Worm (Caenorhabditis elegans) whole organism, young adult: ENCODE measurements around the gene ZK1127.13.

Experiments
- B0035.1 ChIP-seq: sonication (generic microtip); optimal IDR thresholded peaks from 2 replicates; lab custom pipeline; 2016; ENCODE audit warnings: missing genetic modification characterization, mild to moderate bottlenecking, missing compliant biosample characterization, missing genotype, missing genetic modification reagents
- D2030.7 ChIP-seq: fragments of 200-800 bp; sonication (Bioruptor generic); IDR thresholded peaks from 2 replicates; pipeline ENCODE4 v1.3.6; 2022; ENCODE audit warnings: missing genetic modification reagents, missing genetic modification characterization, missing compliant biosample characterization
- F37B4.10 ChIP-seq: fragments of 200-800 bp; sonication (Bioruptor generic); IDR thresholded peaks from 2 replicates; pipeline ENCODE4 v1.3.6; 2022; ENCODE audit warnings: missing genetic modification characterization, missing compliant biosample characterization
- F39B2.1 ChIP-seq: fragments of 200-800 bp; sonication (Bioruptor generic); IDR thresholded peaks from 2 replicates; pipeline ENCODE4 v1.3.6; 2022; ENCODE audit warnings: missing genetic modification reagents, missing genetic modification characterization, missing compliant biosample characterization
- F57A8.1 ChIP-seq: fragments of 200-800 bp; sonication (Bioruptor generic); optimal IDR thresholded peaks from 2 replicates; lab custom pipeline; 2018; ENCODE audit warnings: mild to moderate bottlenecking, missing genetic modification characterization, moderate library complexity, missing compliant biosample characterization
- F57C9.4 ChIP-seq: sonication (generic microtip); optimal IDR thresholded peaks from 2 replicates; lab custom pipeline; 2017; ENCODE audit warnings: mild to moderate bottlenecking, missing genetic modification characterization, missing compliant biosample characterization
- Y67H2A.10 ChIP-seq: fragments of 200-800 bp; sonication (Bioruptor generic); conservative IDR thresholded peaks from 2 replicates; pipeline ENCODE4 v1.3.6; 2022; ENCODE audit warnings: missing genetic modification reagents, missing genetic modification characterization, missing compliant biosample characterization
- Y79H2A.3 ChIP-seq: fragments of 200-800 bp; sonication (Bioruptor generic); conservative IDR thresholded peaks from 2 replicates; pipeline ENCODE4 v1.3.6; 2022; ENCODE audit warnings: missing genetic modification reagents, missing genetic modification characterization, missing compliant biosample characterization
- Y95B8A.8 ChIP-seq: fragments of 200-800 bp; sonication (Bioruptor generic); IDR thresholded peaks from 2 replicates; pipeline ENCODE4 v1.3.6; 2022; ENCODE audit warnings: missing genetic modification reagents, missing genetic modification characterization, missing compliant biosample characterization
- ama-1 ChIP-seq, 3 experiments: fragments of 150-350 bp in 1 of 3; sonication (generic microtip) in 2 of 3; optimal IDR thresholded peaks; 2 replicates each; lab custom pipeline; 2014 to 2018; ENCODE audit warnings: missing biosample characterization in 2 of 3, missing genetic modification characterization in 2 of 3, missing genetic modification reagents in 2 of 3
- aptf-2 ChIP-seq: fragments of 200-800 bp; sonication (Bioruptor generic); conservative IDR thresholded peaks from 2 replicates; pipeline ENCODE4 v1.3.6; 2022; ENCODE audit warnings: missing genetic modification reagents, missing genetic modification characterization, missing compliant biosample characterization
- attf-3 ChIP-seq: fragments of 200-800 bp; sonication (Bioruptor generic); conservative IDR thresholded peaks from 2 replicates; pipeline ENCODE4 v1.3.6; 2022; ENCODE audit warnings: missing genetic modification reagents, missing genetic modification characterization, missing compliant biosample characterization
- attf-5 ChIP-seq: fragments of 200-800 bp; sonication (Bioruptor generic); optimal IDR thresholded peaks from 2 replicates; lab custom pipeline; 2018; ENCODE audit warnings: mild to moderate bottlenecking, missing genetic modification characterization, missing compliant biosample characterization
- ccch-3 ChIP-seq: fragments of 200-800 bp; sonication (Bioruptor generic); optimal IDR thresholded peaks from 2 replicates; lab custom pipeline; 2018; ENCODE audit warnings: mild to moderate bottlenecking, missing genetic modification characterization, missing compliant biosample characterization
- cebp-1 ChIP-seq, 2 experiments: fragments of 200-800 bp in 1 of 2; sonication (Bioruptor generic) in 1 of 2; sonication (generic microtip) in 1 of 2; IDR thresholded peaks in 1 of 2; optimal IDR thresholded peaks in 1 of 2; 2 replicates each; pipeline versions ENCODE4 v1.3.6 to Lab custom; 2017 to 2022; ENCODE audit warnings: missing compliant biosample characterization in 2 of 2, missing genetic modification characterization in 2 of 2, mild to moderate bottlenecking in 1 of 2, missing genetic modification reagents in 1 of 2, moderate library complexity in 1 of 2
- chd-7 ChIP-seq: sonication (generic microtip); optimal IDR thresholded peaks from 2 replicates; lab custom pipeline; 2016; ENCODE audit warnings: mild to moderate bottlenecking, missing genetic modification characterization, moderate library complexity, missing compliant biosample characterization
- die-1 ChIP-seq: sonication (generic microtip); optimal IDR thresholded peaks from 2 replicates; lab custom pipeline; 2016; ENCODE audit warnings: missing genotype, mild to moderate bottlenecking, missing genetic modification characterization, missing compliant biosample characterization
- efl-1 ChIP-seq: fragments of 150-350 bp; optimal IDR thresholded peaks from 2 replicates; lab custom pipeline; 2014; ENCODE audit warnings: missing biosample characterization, missing genetic modification reagents, missing genetic modification characterization
- egl-18 ChIP-seq: fragments of 200-800 bp; sonication (Bioruptor generic); IDR thresholded peaks from 2 replicates; pipeline ENCODE4 v1.3.6; 2022; ENCODE audit warnings: missing genetic modification reagents, missing genetic modification characterization, missing compliant biosample characterization
- egl-44 ChIP-seq: fragments of 200-800 bp; sonication (Bioruptor generic); IDR thresholded peaks from 2 replicates; pipeline ENCODE4 v1.3.6; 2022; ENCODE audit warnings: missing genetic modification reagents, missing genetic modification characterization, missing compliant biosample characterization
- ekl-4 ChIP-seq: fragments of 200-800 bp; sonication (Bioruptor generic); IDR thresholded peaks from 2 replicates; pipeline ENCODE4 v1.3.6; 2022; ENCODE audit warnings: missing genetic modification reagents, missing genetic modification characterization, missing compliant biosample characterization
- fkh-3 ChIP-seq: sonication (generic microtip); optimal IDR thresholded peaks from 2 replicates; lab custom pipeline; 2016; ENCODE audit warnings: mild to moderate bottlenecking, missing genetic modification characterization, missing compliant biosample characterization
- gei-17 ChIP-seq: fragments of 200-800 bp; sonication (Bioruptor generic); optimal IDR thresholded peaks from 2 replicates; lab custom pipeline; 2018; ENCODE audit warnings: mild to moderate bottlenecking, missing genetic modification characterization, missing compliant biosample characterization
- hlh-12 ChIP-seq: sonication (generic microtip); optimal IDR thresholded peaks from 2 replicates; lab custom pipeline; 2016; ENCODE audit warnings: missing genetic modification characterization, missing compliant biosample characterization
- hlh-26 ChIP-seq: fragments of 200-800 bp; sonication (Bioruptor generic); conservative IDR thresholded peaks from 2 replicates; pipeline ENCODE4 v1.3.6; 2022; ENCODE audit warnings: missing genetic modification reagents, missing genetic modification characterization, missing compliant biosample characterization
- let-607 ChIP-seq, 2 experiments: fragments of 200-800 bp in 1 of 2; sonication (Bioruptor generic) in 1 of 2; sonication (generic microtip) in 1 of 2; optimal IDR thresholded peaks; 2 replicates each; lab custom pipeline; 2016 to 2018; ENCODE audit warnings: mild to moderate bottlenecking in 2 of 2, missing compliant biosample characterization in 2 of 2, missing genetic modification characterization in 2 of 2, moderate library complexity in 2 of 2, missing genotype in 1 of 2
- lin-40 ChIP-seq: sonication (generic microtip); optimal IDR thresholded peaks from 2 replicates; lab custom pipeline; 2016; ENCODE audit warnings: missing genetic modification characterization, mild to moderate bottlenecking, missing compliant biosample characterization, missing genotype, missing genetic modification reagents
- lsl-1 ChIP-seq: fragments of 200-800 bp; sonication (Bioruptor generic); optimal IDR thresholded peaks from 2 replicates; lab custom pipeline; 2018; ENCODE audit warnings: mild to moderate bottlenecking, missing genetic modification characterization, moderate library complexity, missing compliant biosample characterization
- madf-10 ChIP-seq: sonication (generic microtip); optimal IDR thresholded peaks from 2 replicates; lab custom pipeline; 2016; ENCODE audit warnings: mild to moderate bottlenecking, missing genetic modification characterization, missing compliant biosample characterization
- madf-8 ChIP-seq: fragments of 200-800 bp; sonication (Bioruptor generic); conservative IDR thresholded peaks from 2 replicates; pipeline ENCODE4 v1.3.6; 2022; ENCODE audit warnings: missing genetic modification reagents, missing genetic modification characterization, missing compliant biosample characterization
- mes-4 ChIP-seq: sonication (generic microtip); optimal IDR thresholded peaks from 2 replicates; lab custom pipeline; 2016; ENCODE audit warnings: missing genotype, missing genetic modification characterization, missing compliant biosample characterization
- mxl-1 ChIP-seq: sonication (generic microtip); optimal IDR thresholded peaks from 2 replicates; lab custom pipeline; 2016; ENCODE audit warnings: missing genetic modification characterization, missing compliant biosample characterization
- nfyb-1 ChIP-seq: fragments of 200-800 bp; sonication (Bioruptor generic); IDR thresholded peaks from 2 replicates; pipeline ENCODE4 v1.3.6; 2022; ENCODE audit warnings: missing genetic modification reagents, missing genetic modification characterization, missing compliant biosample characterization
- nhr-90 ChIP-seq: sonication (generic microtip); optimal IDR thresholded peaks from 2 replicates; lab custom pipeline; 2016; ENCODE audit warnings: missing genotype, mild to moderate bottlenecking, missing genetic modification characterization, missing compliant biosample characterization
- pha-4 ChIP-seq: fragments of 150-350 bp; sonication (generic microtip); optimal IDR thresholded peaks from 2 replicates; lab custom pipeline; 2014; ENCODE audit warnings: missing biosample characterization, missing genetic modification reagents, missing genetic modification characterization
- rcor-1 ChIP-seq: fragments of 200-800 bp; sonication (Bioruptor generic); IDR thresholded peaks from 2 replicates; pipeline ENCODE4 v1.3.6; 2022; ENCODE audit warnings: missing genetic modification reagents, missing genetic modification characterization, missing compliant biosample characterization
- repo-1 ChIP-seq: sonication (generic microtip); optimal IDR thresholded peaks from 2 replicates; lab custom pipeline; 2017; ENCODE audit warnings: mild to moderate bottlenecking, missing genetic modification characterization, missing compliant biosample characterization
- snpc-4 ChIP-seq, 5 experiments: fragments of 150-350 bp in 1 of 5; sonication (generic microtip) in 4 of 5; optimal IDR thresholded peaks; 2 replicates each; lab custom pipeline; 2014 to 2018; ENCODE audit warnings: missing genetic modification characterization in 5 of 5, missing biosample characterization in 3 of 5, antibody characterized with exemption in 2 of 5, mild to moderate bottlenecking in 2 of 5, missing compliant biosample characterization in 2 of 5, missing genotype in 2 of 5, moderate library complexity in 2 of 5, missing genetic modification reagents in 1 of 5
- tlf-1 ChIP-seq: fragments of 200-800 bp; sonication (Bioruptor generic); optimal IDR thresholded peaks from 2 replicates; lab custom pipeline; 2018; ENCODE audit warnings: mild to moderate bottlenecking, missing genetic modification characterization, missing compliant biosample characterization
- ztf-18 ChIP-seq: sonication (generic microtip); optimal IDR thresholded peaks from 2 replicates; lab custom pipeline; 2016; ENCODE audit warnings: missing genotype, mild to moderate bottlenecking, missing genetic modification characterization, missing compliant biosample characterization
- ztf-22 ChIP-seq: fragments of 200-800 bp; sonication (Bioruptor generic); optimal IDR thresholded peaks from 2 replicates; lab custom pipeline; 2018; ENCODE audit warnings: mild to moderate bottlenecking, missing genetic modification characterization, moderate library complexity, missing compliant biosample characterization
- ztf-28 ChIP-seq: fragments of 200-800 bp; sonication (Bioruptor generic); IDR thresholded peaks from 2 replicates; pipeline ENCODE4 v1.3.6; 2022; ENCODE audit warnings: missing genetic modification reagents, missing genetic modification characterization, missing compliant biosample characterization
- ztf-3 ChIP-seq: fragments of 200-800 bp; sonication (Bioruptor generic); optimal IDR thresholded peaks from 2 replicates; lab custom pipeline; 2018; ENCODE audit warnings: mild to moderate bottlenecking, missing genetic modification characterization, missing compliant biosample characterization

Gene ZK1127.13

DNA sequence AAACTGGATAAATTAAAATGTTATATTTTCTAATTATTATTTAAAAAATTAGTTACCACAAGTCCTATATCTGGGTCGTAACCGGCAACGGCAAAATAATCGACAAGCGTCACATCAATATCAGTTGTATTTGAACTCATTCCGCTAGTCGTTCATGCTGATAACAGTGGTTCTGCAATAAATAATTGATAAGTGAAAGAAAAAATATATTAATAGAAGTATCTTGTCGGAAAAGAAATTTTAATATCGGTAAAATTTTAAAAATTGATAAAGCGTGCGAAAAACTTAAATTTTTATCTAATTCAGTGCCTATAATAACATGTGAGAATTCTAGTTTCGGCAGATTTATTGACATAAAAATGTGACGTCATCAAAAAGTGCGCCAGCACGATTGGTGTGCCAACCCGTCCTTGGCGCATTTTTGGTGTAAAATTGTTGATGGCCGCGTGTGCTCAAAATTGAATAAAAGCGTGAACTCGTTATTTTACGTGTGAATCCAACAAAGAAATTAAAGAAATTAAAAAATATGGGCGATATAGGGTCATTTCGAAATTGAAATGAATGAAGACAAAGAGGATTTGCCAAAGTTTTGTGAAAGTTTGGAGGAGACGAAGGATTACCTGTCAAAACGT lies 30.6 kb upstream of the ZK1127.13 start, which contains the start of the genes lst-6 and lst-5 (continued):
- TF ChIP-seq rcor-1 (GFP tag; lab: Robert Waterston, UW), result no peak
- no peak for TF ChIP-seq fkh-3 (tag; lab: Kevin White, UChicago)
- TF ChIP-seq F57C9.4, result no peak
- no peak for TF ChIP-seq pha-4
- no peak for TF ChIP-seq ama-1 (optimal IDR thresholded peaks at IDR 0.05; lab: Kevin White, UChicago)
- no peak for TF ChIP-seq ama-1 (GFP tag; optimal IDR thresholded peaks at IDR 0.05; lab: Kevin White, UChicago)
- no peak for TF ChIP-seq mxl-1
- no peak for TF ChIP-seq F39B2.1
- TF ChIP-seq ztf-28 (GFP tag; lab: Robert Waterston, UW), result no peak
- TF ChIP-seq mes-4 (tag; lab: Kevin White, UChicago), result no peak
- no peak for TF ChIP-seq hlh-26
- no peak for TF ChIP-seq hlh-12 (tag; lab: Kevin White, UChicago)
- no peak for TF ChIP-seq aptf-2 (GFP tag; lab: Robert Waterston, UW)
- peak; percentile 56 for TF ChIP-seq attf-5 (GFP tag; lab: Kevin White, UChicago)
- TF ChIP-seq Y79H2A.3, result no peak
- no peak for TF ChIP-seq ztf-22 (GFP tag; lab: Kevin White, UChicago)
- no peak for TF ChIP-seq Y95B8A.8 (GFP tag; lab: Robert Waterston, UW)
- no peak for TF ChIP-seq Y67H2A.10 (GFP tag; lab: Robert Waterston, UW)
- TF ChIP-seq gei-17 (GFP tag; lab: Kevin White, UChicago), result no peak

DNA sequence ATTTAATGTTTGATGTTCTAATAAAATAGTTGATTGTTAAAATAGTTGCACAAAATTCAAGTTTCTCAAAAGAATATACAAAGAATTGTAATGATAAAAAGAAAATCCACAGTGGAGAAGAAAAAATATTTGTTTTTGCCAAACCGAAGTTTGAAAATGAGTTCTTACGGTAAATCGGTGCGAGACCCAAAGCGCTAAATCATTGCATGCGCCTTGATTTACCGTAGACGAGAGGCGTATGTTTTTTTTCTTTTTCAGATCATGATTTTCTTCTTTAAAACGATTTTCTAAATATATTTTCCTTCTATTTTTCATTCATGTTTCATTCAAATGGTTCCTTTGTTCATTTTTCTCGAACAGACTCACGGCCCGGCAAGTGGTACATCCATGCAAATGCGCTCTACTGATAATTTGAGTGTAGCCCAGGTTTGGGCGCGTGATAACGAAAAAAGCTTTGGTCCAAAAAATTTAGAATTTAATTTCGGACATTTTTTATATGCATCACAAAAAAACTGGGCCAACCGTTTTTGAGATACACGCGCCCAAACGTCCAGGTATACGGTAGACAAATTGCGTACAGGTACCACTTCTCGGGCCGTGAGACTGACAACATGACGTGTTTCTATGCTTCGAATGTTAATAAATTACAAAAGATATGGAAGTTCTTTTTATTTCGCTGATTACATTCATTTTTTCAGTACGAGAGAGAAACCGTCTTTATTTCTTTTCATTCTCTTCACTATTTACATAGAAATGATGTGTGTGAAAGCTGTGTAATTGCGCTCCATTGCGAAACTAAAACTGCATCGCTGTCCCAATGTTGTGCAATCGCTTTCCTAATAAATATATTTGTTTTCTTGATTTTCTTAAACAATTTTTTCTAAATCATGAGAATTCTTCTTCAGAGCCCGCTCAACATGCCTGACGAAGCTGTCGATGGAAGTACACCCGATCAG lies 27.9 kb upstream of the ZK1127.13 start, which contains the start of gene znf-598:
znf-598 (plus strand) TSS at position 906 of the 956 bp plus-strand sequence.
- TF ChIP-seq nfyb-1 (GFP tag; lab: Robert Waterston, UW) (no peak), B0035.1 (tag; lab: Kevin White, UChicago) (no peak), attf-3 (GFP tag; lab: Robert Waterston, UW) (no peak), egl-18 (GFP tag; lab: Robert Waterston, UW) (no peak), F57C9.4 (no peak), ztf-18 (tag; lab: Kevin White, UChicago) (peak; percentile 40), F57A8.1 (GFP tag; lab: Kevin White, UChicago) (no peak), lsl-1 (GFP tag; lab: Kevin White, UChicago) (peak; percentile 85), fkh-3 (tag; lab: Kevin White, UChicago) (no peak), lin-40 (peak; percentile 12), die-1 (tag; lab: Kevin White, UChicago) (no peak), nhr-90 (tag; lab: Kevin White, UChicago) (no peak), efl-1 (GFP tag; lab: Kevin White, UChicago) (peak; percentile 38), madf-10 (tag; lab: Kevin White, UChicago) (no peak), snpc-4 (GFP tag; optimal IDR thresholded peaks at IDR 0.05; lab: Kevin White, UChicago) (no peak), snpc-4 (tag; optimal IDR thresholded peaks at IDR 0.05; lab: Kevin White, UChicago) (peak in 1 of 4 experiments; percentile 16), madf-8 (GFP tag; lab: Robert Waterston, UW) (peak; percentile 51; the same call in 1 of the 2 replicates), F37B4.10 (GFP tag; lab: Robert Waterston, UW) (no peak), D2030.7 (GFP tag; lab: Robert Waterston, UW) (peak; percentile 34; the same call in 1 of the 2 replicates), ccch-3 (GFP tag; lab: Kevin White, UChicago) (no peak), ekl-4 (GFP tag; lab: Robert Waterston, UW) (no peak), chd-7 (tag; lab: Kevin White, UChicago) (no peak), ztf-3 (GFP tag; lab: Kevin White, UChicago) (no peak), let-607 (tag; optimal IDR thresholded peaks at IDR 0.05; lab: Kevin White, UChicago) (peak; percentile 66 to 73), egl-44 (no peak), tlf-1 (GFP tag; lab: Kevin White, UChicago) (no peak), Y67H2A.10 (GFP tag; lab: Robert Waterston, UW) (no peak), repo-1 (tag; lab: Kevin White, UChicago) (no peak), cebp-1 (GFP tag; IDR thresholded peaks at IDR 0.05; lab: Robert Waterston, UW) (no peak), cebp-1 (tag; optimal IDR thresholded peaks at IDR 0.05; lab: Kevin White, UChicago) (peak; percentile 81), ama-1 (optimal IDR thresholded peaks at IDR 0.05; lab: Kevin White, UChicago) (no peak), ama-1 (GFP tag; optimal IDR thresholded peaks at IDR 0.05; lab: Kevin White, UChicago) (no peak)
